Worm (Caenorhabditis elegans) whole organism, L3 larva: ENCODE measurements around the gene clec-52.

ENCODE experiments used
- ZK546.5 ChIP-seq: sonication (generic microtip); optimal IDR thresholded peaks from 2 replicates; lab custom pipeline; 2017; ENCODE audit warnings: missing biosample characterization, missing genetic modification characterization
- aly-2 ChIP-seq: fragments of 150-350 bp; optimal IDR thresholded peaks from 2 replicates; lab custom pipeline; 2014; ENCODE audit warnings: missing biosample characterization, missing genetic modification characterization
- ama-1 ChIP-seq: fragments of 150-350 bp; optimal IDR thresholded peaks from 2 replicates; lab custom pipeline; 2018
- ceh-16 ChIP-seq: sonication (generic microtip); optimal IDR thresholded peaks from 2 replicates; lab custom pipeline; 2017; ENCODE audit warnings: missing biosample characterization, missing genetic modification characterization
- ceh-82 ChIP-seq: fragments of 150-350 bp; optimal IDR thresholded peaks from 2 replicates; lab custom pipeline; 2014; ENCODE audit warnings: missing biosample characterization, missing genetic modification characterization
- ceh-9 ChIP-seq: sonication (generic microtip); optimal IDR thresholded peaks from 2 replicates; lab custom pipeline; 2018; ENCODE audit warnings: missing biosample characterization, missing genetic modification characterization
- egl-27 ChIP-seq: sonication (generic microtip); optimal IDR thresholded peaks from 4 replicates; lab custom pipeline; 2017; ENCODE audit warnings: missing biosample characterization, missing genetic modification reagents, missing genetic modification characterization
- elt-1 ChIP-seq: fragments of 150-350 bp; optimal IDR thresholded peaks from 2 replicates; lab custom pipeline; 2014; ENCODE audit warnings: missing biosample characterization, missing genetic modification characterization
- fkh-10 ChIP-seq: sonication (generic microtip); optimal IDR thresholded peaks from 2 replicates; lab custom pipeline; 2017; ENCODE audit warnings: missing biosample characterization, missing genetic modification reagents, missing genetic modification characterization
- fos-1 ChIP-seq: fragments of 150-350 bp; optimal IDR thresholded peaks from 2 replicates; lab custom pipeline; 2014; ENCODE audit warnings: missing biosample characterization, missing genetic modification characterization
- hmg-11 ChIP-seq: sonication (generic microtip); optimal IDR thresholded peaks from 2 replicates; lab custom pipeline; 2016; ENCODE audit warnings: missing genetic modification characterization, missing compliant biosample characterization
- jun-1 ChIP-seq: fragments of 150-350 bp; optimal IDR thresholded peaks from 2 replicates; lab custom pipeline; 2014; ENCODE audit warnings: missing biosample characterization, missing genetic modification reagents, missing genetic modification characterization
- lin-15B ChIP-seq: fragments of 150-350 bp; optimal IDR thresholded peaks from 2 replicates; lab custom pipeline; 2014; ENCODE audit warnings: missing biosample characterization, missing genetic modification characterization
- lin-39 ChIP-seq: fragments of 150-350 bp; optimal IDR thresholded peaks from 2 replicates; lab custom pipeline; 2018; ENCODE audit warnings: missing biosample characterization, missing genetic modification reagents, missing genetic modification characterization
- lsy-12 ChIP-seq: sonication (generic microtip); optimal IDR thresholded peaks from 2 replicates; lab custom pipeline; 2016; ENCODE audit warnings: mild to moderate bottlenecking, missing genetic modification characterization, missing compliant biosample characterization
- mdl-1 ChIP-seq: fragments of 150-350 bp; optimal IDR thresholded peaks from 2 replicates; lab custom pipeline; 2014; ENCODE audit warnings: missing biosample characterization, missing genetic modification characterization
- mml-1 ChIP-seq: fragments of 150-350 bp; sonication (generic microtip); optimal IDR thresholded peaks from 3 replicates; lab custom pipeline; 2014; ENCODE audit warnings: missing biosample characterization, missing genetic modification characterization
- nfya-1 ChIP-seq: sonication (generic microtip); optimal IDR thresholded peaks from 2 replicates; lab custom pipeline; 2017; ENCODE audit warnings: missing genetic modification characterization, mild to moderate bottlenecking, missing compliant biosample characterization, antibody characterized with exemption, moderate library complexity; ENCODE audit not compliant: insufficient read depth
- nhr-11 ChIP-seq: fragments of 150-350 bp; optimal IDR thresholded peaks from 2 replicates; lab custom pipeline; 2014; ENCODE audit warnings: missing biosample characterization, missing genetic modification characterization
- nhr-12 ChIP-seq: fragments of 150-350 bp; optimal IDR thresholded peaks from 2 replicates; lab custom pipeline; 2014; ENCODE audit warnings: missing biosample characterization, missing genetic modification characterization
- nhr-23 ChIP-seq: fragments of 150-350 bp; optimal IDR thresholded peaks from 2 replicates; lab custom pipeline; 2014; ENCODE audit warnings: missing biosample characterization, missing genetic modification reagents, missing genetic modification characterization
- nhr-237 ChIP-seq: fragments of 150-350 bp; optimal IDR thresholded peaks from 2 replicates; lab custom pipeline; 2014; ENCODE audit warnings: missing biosample characterization, missing genetic modification characterization
- nhr-25 ChIP-seq: sonication (generic microtip); optimal IDR thresholded peaks from 2 replicates; lab custom pipeline; 2017; ENCODE audit warnings: missing biosample characterization, missing genetic modification characterization
- nhr-43 ChIP-seq: sonication (generic microtip); optimal IDR thresholded peaks from 2 replicates; lab custom pipeline; 2016; ENCODE audit warnings: mild to moderate bottlenecking, missing genetic modification characterization, missing compliant biosample characterization; ENCODE audit not compliant: poor library complexity, severe bottlenecking
- nhr-67 ChIP-seq: fragments of 150-350 bp; optimal IDR thresholded peaks from 2 replicates; lab custom pipeline; 2014; ENCODE audit warnings: missing biosample characterization, missing genetic modification characterization
- nhr-76 ChIP-seq: fragments of 150-350 bp; sonication (generic microtip); optimal IDR thresholded peaks from 5 replicates; lab custom pipeline; 2014; ENCODE audit warnings: missing biosample characterization, missing genetic modification characterization
- nhr-77 ChIP-seq: fragments of 150-350 bp; optimal IDR thresholded peaks from 2 replicates; lab custom pipeline; 2014; ENCODE audit warnings: missing biosample characterization, missing genetic modification characterization
- pha-4 ChIP-seq: fragments of 150-350 bp; optimal IDR thresholded peaks from 2 replicates; lab custom pipeline; 2014; ENCODE audit warnings: missing biosample characterization, missing genetic modification reagents, missing genetic modification characterization
- skn-1 ChIP-seq: fragments of 150-350 bp; optimal IDR thresholded peaks from 2 replicates; lab custom pipeline; 2014; ENCODE audit warnings: missing biosample characterization, missing genetic modification characterization
- snpc-4 ChIP-seq: fragments of 150-350 bp; optimal IDR thresholded peaks from 2 replicates; lab custom pipeline; 2014; ENCODE audit warnings: missing biosample characterization, missing genetic modification characterization
- tbx-2 ChIP-seq: sonication (generic microtip); optimal IDR thresholded peaks from 2 replicates; lab custom pipeline; 2016; ENCODE audit warnings: mild to moderate bottlenecking, missing genetic modification characterization, missing compliant biosample characterization
- unc-62 ChIP-seq: fragments of 150-350 bp; sonication (generic microtip); optimal IDR thresholded peaks from 4 replicates; lab custom pipeline; 2014; ENCODE audit warnings: missing biosample characterization, missing genetic modification reagents, missing genetic modification characterization

clec-52 gene

ce11 chrIV:8189667-8190066, 21.1 kb upstream of the clec-52 start:
- TF ChIP-seq nhr-23 (no peak), nhr-67 (tag; lab: Kevin White, UChicago) (no peak), fos-1 (tag; lab: Kevin White, UChicago) (no peak)
- TF ChIP-seq, all 47 proteins: peak for 0

ce11 chrIV:8188421-8189112, 20.0 kb upstream of the clec-52 start:
- TF ChIP-seq unc-62 = no peak
- TF ChIP-seq nhr-76 (tag; lab: Kevin White, UChicago) = no peak
- TF ChIP-seq mml-1 (tag; lab: Kevin White, UChicago) = no peak
- no peak for TF ChIP-seq ceh-9 (tag; lab: Kevin White, UChicago)
- TF ChIP-seq nhr-43 (tag; lab: Kevin White, UChicago) = no peak
- no peak for TF ChIP-seq nhr-23
- TF ChIP-seq nhr-25 (tag; lab: Kevin White, UChicago) = no peak
- no peak for TF ChIP-seq lin-15B
- no peak for TF ChIP-seq ZK546.5 (tag; lab: Kevin White, UChicago)
- TF ChIP-seq nhr-237 (tag; lab: Kevin White, UChicago) = no peak
- no peak for TF ChIP-seq lin-39 (tag; lab: Kevin White, UChicago)
- no peak for TF ChIP-seq elt-1 (tag; lab: Kevin White, UChicago)
- no peak for TF ChIP-seq nhr-77
- TF ChIP-seq nhr-11 = no peak
- TF ChIP-seq mdl-1 (tag; lab: Kevin White, UChicago) = no peak
- no peak for TF ChIP-seq egl-27 (tag; lab: Kevin White, UChicago)

ce11 chrIV:8183313-8183712, 14.8 kb upstream of the clec-52 start:
- TF ChIP-seq snpc-4 (tag; lab: Kevin White, UChicago) (peak; percentile 17), lin-39 (tag; lab: Kevin White, UChicago) (peak; percentile 48), nhr-11 (peak; percentile 28), ceh-9 (tag; lab: Kevin White, UChicago) (no peak), egl-27 (tag; lab: Kevin White, UChicago) (no peak), pha-4 (tag; lab: Kevin White, UChicago) (no peak), aly-2 (tag; lab: Kevin White, UChicago) (no peak), nhr-77 (no peak), fkh-10 (GFP tag; lab: Kevin White, UChicago) (peak; percentile 68), nfya-1 (tag; lab: Kevin White, UChicago) (peak; percentile 85), jun-1 (no peak), hmg-11 (tag; lab: Kevin White, UChicago) (peak; percentile 90), tbx-2 (peak; percentile 20)

ce11 chrIV:8182566-8182965, 14.0 kb upstream of the clec-52 start:
- peak; percentile 26 for TF ChIP-seq lin-39 (tag; lab: Kevin White, UChicago)
- no peak for TF ChIP-seq nhr-12 (tag; lab: Kevin White, UChicago)
- TF ChIP-seq skn-1 (tag; lab: Kevin White, UChicago) = no peak
- TF ChIP-seq ceh-82 (tag; lab: Kevin White, UChicago) = no peak
- no peak for TF ChIP-seq nhr-43 (tag; lab: Kevin White, UChicago)
- TF ChIP-seq nhr-23 = no peak
- no peak for TF ChIP-seq tbx-2
- no peak for TF ChIP-seq ceh-16 (tag; lab: Kevin White, UChicago)
- TF ChIP-seq lin-15B = no peak
- no peak for TF ChIP-seq nhr-25 (tag; lab: Kevin White, UChicago)
- no peak for TF ChIP-seq fos-1 (tag; lab: Kevin White, UChicago)
- no peak for TF ChIP-seq hmg-11 (tag; lab: Kevin White, UChicago)
- peak; percentile 15 for TF ChIP-seq lsy-12 (tag; lab: Kevin White, UChicago)
- no peak for TF ChIP-seq jun-1
- TF ChIP-seq ZK546.5 (tag; lab: Kevin White, UChicago) = no peak

ce11 chrIV:8181404-8181803, 12.8 kb upstream of the clec-52 start:
- TF ChIP-seq nfya-1 (tag; lab: Kevin White, UChicago) (peak; percentile 27), ama-1 (lab: Kevin White, UChicago) (no peak), fkh-10 (GFP tag; lab: Kevin White, UChicago) (peak; percentile 80)
